Worm (Caenorhabditis elegans) whole organism, L4 larva: ENCODE data around the gene F35H10.2.

ENCODE experiments used
- dmd-8 ChIP-seq: fragments of 200-800 bp; sonication (Bioruptor generic); IDR thresholded peaks from 2 replicates; pipeline ENCODE4 v1.3.6; 2022; ENCODE audit warnings: missing genetic modification characterization, missing compliant biosample characterization
- unc-39 ChIP-seq: sonication (generic microtip); optimal IDR thresholded peaks from 2 replicates; lab custom pipeline; 2017; ENCODE audit warnings: missing biosample characterization, missing genetic modification characterization

DNA sequence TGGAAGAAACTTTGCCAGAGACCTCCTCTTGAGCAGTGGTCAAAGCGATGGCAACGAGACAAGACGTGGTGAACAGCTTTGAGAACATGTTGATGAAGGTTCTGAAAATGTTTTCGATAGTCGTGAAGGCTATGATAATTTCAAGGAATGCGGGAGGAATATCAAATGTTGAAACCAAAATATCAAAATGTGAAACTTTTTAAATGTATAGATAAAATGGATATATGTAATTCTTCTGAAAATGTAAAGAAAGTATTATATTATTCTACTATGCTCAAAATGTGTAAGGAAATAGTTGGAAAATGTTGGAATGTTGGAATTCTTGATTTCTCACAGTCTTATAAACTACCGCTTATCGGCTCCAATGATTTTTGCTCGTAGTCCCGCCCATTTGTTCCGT lies 40.1 kb downstream of the F35H10.2 start, which contains the start of gene D2096.6:
- TF ChIP-seq unc-39 (tag; lab: Kevin White, UChicago) (no peak), dmd-8 (no peak)
